Fruit fly (Drosophila melanogaster): ENCODE measurements around the gene cpx.

Gene cpx

DNA sequence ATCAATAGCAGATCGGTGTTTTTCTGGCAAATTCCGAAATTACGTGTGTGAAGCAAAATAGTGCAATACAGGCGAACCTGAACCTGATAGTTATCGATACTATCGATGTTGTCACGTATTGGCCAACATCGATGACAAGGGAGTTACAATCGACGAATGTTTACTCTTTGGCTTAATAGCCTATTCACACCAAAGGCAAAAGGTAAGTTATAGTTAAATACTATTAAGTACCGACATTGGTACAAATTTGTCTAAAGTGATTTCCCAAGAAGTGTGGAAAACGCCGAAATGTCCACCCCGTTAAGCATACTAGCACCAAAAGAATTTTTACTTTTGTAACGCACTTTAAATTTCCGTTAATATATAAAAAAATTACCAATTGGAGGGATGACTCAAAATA is 53.9 kb downstream of the cpx start, which contains the start of gene CG9776:
CG9776 (minus strand) TSS at position 108 of the 400 bp plus-strand sequence.
- TF ChIP-seq Hr39 (GFP tag; optimal IDR thresholded peaks at IDR 0.05) (peak; percentile 70), fd59A (GFP tag; optimal IDR thresholded peaks at IDR 0.05) (peak; percentile 20), fkh (GFP tag; optimal IDR thresholded peaks at IDR 0.05) (peak; percentile 98), cyc (GFP tag; optimal IDR thresholded peaks at IDR 0.05) (peak; percentile 69), CG10669 (GFP tag; optimal IDR thresholded peaks at IDR 0.05) (no peak), CG6163 (GFP tag; IDR thresholded peaks at IDR 0.05) (no peak), CG16779 (tag; optimal IDR thresholded peaks at IDR 0.05) (no peak), CG6808 (GFP tag; optimal IDR thresholded peaks at IDR 0.05) (no peak), CG6276 (GFP tag; optimal IDR thresholded peaks at IDR 0.05) (no peak), lz (GFP tag; optimal IDR thresholded peaks at IDR 0.05) (peak; percentile 45), esn (GFP tag; optimal IDR thresholded peaks at IDR 0.05) (peak; percentile 52), CG8319 (GFP tag; optimal IDR thresholded peaks at IDR 0.05) (peak; percentile 9), fd85E (GFP tag; optimal IDR thresholded peaks at IDR 0.05) (no peak), CG11294 (GFP tag; IDR thresholded peaks at IDR 0.05) (peak; percentile 25; the same call in 1 of the 2 replicates), OdsH (GFP tag; optimal IDR thresholded peaks at IDR 0.05) (no peak), CG3919 (GFP tag; optimal IDR thresholded peaks at IDR 0.05) (no peak), Sox15 (GFP tag; optimal IDR thresholded peaks at IDR 0.05) (peak; percentile 38), CG3032 (tag; optimal IDR thresholded peaks at IDR 0.05) (peak; percentile 54), CG31627 (GFP tag; optimal IDR thresholded peaks at IDR 0.05) (peak; percentile 60), acj6 (GFP tag; optimal IDR thresholded peaks at IDR 0.05) (no peak), CG11902 (GFP tag; optimal IDR thresholded peaks at IDR 0.05) (peak; percentile 25), net (GFP tag; optimal IDR thresholded peaks at IDR 0.05) (no peak), topi (GFP tag; optimal IDR thresholded peaks at IDR 0.05) (no peak)

DNA sequence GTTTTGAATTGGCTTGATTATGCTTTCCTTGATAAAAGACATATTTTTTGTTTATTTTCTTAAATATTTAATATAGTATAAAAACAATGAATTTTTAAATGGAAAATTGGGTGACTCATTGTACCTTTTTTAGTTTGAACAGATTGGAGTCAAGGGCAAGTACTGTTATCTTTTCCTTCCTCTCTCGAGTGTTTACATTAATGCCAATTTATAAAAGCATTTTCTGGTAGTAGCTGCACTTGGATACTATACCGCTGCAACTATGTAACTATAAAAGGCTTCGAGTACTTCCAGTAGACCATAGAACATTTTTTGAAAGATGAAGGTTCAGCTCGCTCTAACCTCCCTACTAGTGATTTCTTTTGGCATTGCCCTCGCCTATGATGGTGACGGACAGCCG is 54.8 kb downstream of the cpx start, which contains the start of gene CG14645:
CG14645 (plus strand) TSS at position 301 of the 400 bp plus-strand sequence.
- TF ChIP-seq CG8319 (GFP tag; optimal IDR thresholded peaks at IDR 0.05), result no peak
- no peak for TF ChIP-seq esn (GFP tag; optimal IDR thresholded peaks at IDR 0.05)
- TF ChIP-seq dsx (GFP tag; optimal IDR thresholded peaks at IDR 0.05; ENCODE audit: poor library complexity, severe bottlenecking), result no peak
- no peak for TF ChIP-seq Eip93F (GFP tag; optimal IDR thresholded peaks at IDR 0.05)
- TF ChIP-seq net (GFP tag; optimal IDR thresholded peaks at IDR 0.05), result no peak

DNA sequence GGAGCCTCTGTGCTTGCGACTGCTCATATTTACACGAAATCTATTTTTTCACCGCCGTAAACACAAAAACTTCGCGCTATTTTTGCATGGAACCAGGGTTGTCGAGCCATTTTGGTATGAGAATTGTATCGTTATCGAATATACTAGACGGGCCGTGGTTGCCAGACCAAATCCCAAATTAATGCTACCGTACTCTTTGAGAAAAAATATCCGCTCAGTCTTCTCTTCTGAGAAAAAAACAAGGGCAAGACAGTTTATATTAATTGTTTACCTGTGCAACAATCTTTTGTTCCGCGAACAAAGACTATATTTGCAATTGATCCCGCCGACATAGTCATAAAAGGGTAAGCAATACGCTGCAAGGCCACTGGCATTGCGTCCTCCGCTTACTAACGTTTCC is 57.6 kb downstream of the cpx start, which contains the start of the genes Skp2 and CG1103:
Skp2 (minus strand) TSS at position 95 of the 400 bp plus-strand sequence.
CG1103 (plus strand) TSS at position 176 of the 400 bp plus-strand sequence.
- TF ChIP-seq fkh (GFP tag; optimal IDR thresholded peaks at IDR 0.05) (peak; percentile 28), CG10669 (GFP tag; optimal IDR thresholded peaks at IDR 0.05) (no peak), Sox14 (GFP tag; optimal IDR thresholded peaks at IDR 0.05) (peak; percentile 88), svp (GFP tag) (peak; percentile 59), CG32006 (GFP tag; optimal IDR thresholded peaks at IDR 0.05) (no peak)

dm6 chr3R:4340174-4340573 is 60.2 kb downstream of the cpx start:
- TF ChIP-seq Blimp-1 (GFP tag; optimal IDR thresholded peaks at IDR 0.05), result no peak
- TF ChIP-seq Ets96B (tag; optimal IDR thresholded peaks at IDR 0.05), result no peak
- no peak for TF ChIP-seq CG31627 (GFP tag; optimal IDR thresholded peaks at IDR 0.05)
- no peak for TF ChIP-seq ss (GFP tag; optimal IDR thresholded peaks at IDR 0.05)
- TF ChIP-seq CG6163 (GFP tag; IDR thresholded peaks at IDR 0.05), result no peak
- no peak for TF ChIP-seq CG11294 (GFP tag; IDR thresholded peaks at IDR 0.05)
- TF ChIP-seq CG8119 (GFP tag; IDR thresholded peaks at IDR 0.05), result no peak
- no peak for TF ChIP-seq OdsH (GFP tag; optimal IDR thresholded peaks at IDR 0.05)
- TF ChIP-seq fd85E (GFP tag; optimal IDR thresholded peaks at IDR 0.05), result no peak
- no peak for TF ChIP-seq Gug (GFP tag; IDR thresholded peaks at IDR 0.05)
- no peak for TF ChIP-seq CG1621 (tag; optimal IDR thresholded peaks at IDR 0.05)
- no peak for TF ChIP-seq Eip93F (GFP tag; optimal IDR thresholded peaks at IDR 0.05)
- TF ChIP-seq CG32006 (GFP tag; optimal IDR thresholded peaks at IDR 0.05), result no peak
- no peak for TF ChIP-seq CG10669 (GFP tag; optimal IDR thresholded peaks at IDR 0.05)
- no peak for TF ChIP-seq CG34406 (GFP tag; optimal IDR thresholded peaks at IDR 0.05)
- no peak for TF ChIP-seq CG6808 (GFP tag; optimal IDR thresholded peaks at IDR 0.05)

All from whole organism, prepupa.